Worm (Caenorhabditis elegans) whole organism, L1 larva: Measurements from ENCODE around the gene T05G5.5.

Source experiments
- C04F5.9 ChIP-seq: sonication (generic microtip); optimal IDR thresholded peaks from 2 replicates; lab custom pipeline; 2016; ENCODE audit warnings: missing genetic modification characterization, missing compliant biosample characterization
- C16A3.4 ChIP-seq: fragments of 150-350 bp; optimal IDR thresholded peaks from 2 replicates; lab custom pipeline; 2014; ENCODE audit warnings: missing biosample characterization, missing genetic modification characterization
- Y116A8C.19 ChIP-seq: sonication (generic microtip); optimal IDR thresholded peaks from 2 replicates; lab custom pipeline; 2016; ENCODE audit warnings: missing compliant biosample characterization, missing genetic modification characterization, borderline replicate concordance
- blmp-1 ChIP-seq: fragments of 150-350 bp; optimal IDR thresholded peaks from 2 replicates; lab custom pipeline; 2014; ENCODE audit warnings: missing biosample characterization, missing genetic modification characterization
- ceh-63 ChIP-seq: fragments of 200-800 bp; sonication (Bioruptor generic); optimal IDR thresholded peaks from 2 replicates; lab custom pipeline; 2018; ENCODE audit warnings: mild to moderate bottlenecking, missing genetic modification characterization, missing compliant biosample characterization
- ceh-8 ChIP-seq: fragments of 200-800 bp; sonication (Bioruptor generic); optimal IDR thresholded peaks from 2 replicates; lab custom pipeline; 2018; ENCODE audit warnings: mild to moderate bottlenecking, missing genetic modification characterization, moderate library complexity, missing compliant biosample characterization
- ceh-82 ChIP-seq, 3 experiments: fragments of 150-350 bp in 1 of 3; sonication (generic microtip) in 2 of 3; optimal IDR thresholded peaks; 2 replicates each; lab custom pipeline; 2014 to 2017; ENCODE audit warnings: missing biosample characterization in 3 of 3, missing genetic modification characterization in 3 of 3
- ceh-88 ChIP-seq: fragments of 200-800 bp; sonication (Bioruptor generic); IDR thresholded peaks from 2 replicates; pipeline ENCODE4 v1.3.6; 2022; ENCODE audit warnings: missing genetic modification characterization, missing compliant biosample characterization
- ceh-90 ChIP-seq: sonication (generic microtip); optimal IDR thresholded peaks from 2 replicates; lab custom pipeline; 2016; ENCODE audit warnings: missing genetic modification characterization, missing compliant biosample characterization
- ces-1 ChIP-seq: fragments of 150-350 bp; optimal IDR thresholded peaks from 2 replicates; lab custom pipeline; 2014; ENCODE audit warnings: missing biosample characterization, missing genetic modification reagents, missing genetic modification characterization
- efl-1 ChIP-seq, 4 experiments: fragments of 150-350 bp; optimal IDR thresholded peaks in 3 of 4; peaks in 1 of 4; 1 replicate in 1 of 4; 2 replicates in 3 of 4; lab custom pipeline; 2014; ENCODE audit warnings: missing biosample characterization in 2 of 4, missing genetic modification characterization in 2 of 4, missing genetic modification reagents in 2 of 4
- egl-27 ChIP-seq, 2 experiments: fragments of 150-350 bp in 1 of 2; sonication (generic microtip); optimal IDR thresholded peaks; 3 replicates each; lab custom pipeline; 2017 to 2018; ENCODE audit warnings: missing biosample characterization in 2 of 2, missing genetic modification characterization in 2 of 2, missing genetic modification reagents in 2 of 2
- elt-2 ChIP-seq: sonication (generic microtip); optimal IDR thresholded peaks from 2 replicates; lab custom pipeline; 2016; ENCODE audit warnings: missing genetic modification characterization, mild to moderate bottlenecking, inconsistent platforms, missing compliant biosample characterization, missing genetic modification reagents
- ets-5 ChIP-seq: fragments of 200-800 bp; sonication (Bioruptor generic); IDR thresholded peaks from 2 replicates; pipeline ENCODE4 v1.3.6; 2022; ENCODE audit warnings: missing genetic modification characterization, missing compliant biosample characterization
- grh-1 ChIP-seq: fragments of 200-800 bp; sonication (Bioruptor generic); IDR thresholded peaks from 2 replicates; pipeline ENCODE4 v1.3.6; 2022; ENCODE audit warnings: missing genetic modification reagents, missing genetic modification characterization, missing compliant biosample characterization
- hlh-17 ChIP-seq: fragments of 200-800 bp; sonication (Bioruptor generic); optimal IDR thresholded peaks from 2 replicates; lab custom pipeline; 2018; ENCODE audit warnings: missing genetic modification characterization, mild to moderate bottlenecking, missing compliant biosample characterization, moderate library complexity, borderline replicate concordance
- hpl-2 ChIP-seq: fragments of 150-350 bp; optimal IDR thresholded peaks from 2 replicates; lab custom pipeline; 2014; ENCODE audit warnings: missing biosample characterization, missing genetic modification reagents, missing genetic modification characterization
- isw-1 ChIP-seq: fragments of 200-800 bp; sonication (Bioruptor generic); IDR thresholded peaks from 2 replicates; pipeline ENCODE4 v1.3.6; 2022; ENCODE audit warnings: missing genetic modification characterization, missing compliant biosample characterization
- lin-13 ChIP-seq: fragments of 150-350 bp; optimal IDR thresholded peaks from 2 replicates; lab custom pipeline; 2014; ENCODE audit warnings: missing biosample characterization, missing genetic modification reagents, missing genetic modification characterization
- lin-15B ChIP-seq: fragments of 150-350 bp; sonication (generic microtip); optimal IDR thresholded peaks from 3 replicates; lab custom pipeline; 2014; ENCODE audit warnings: missing biosample characterization, missing genetic modification characterization
- lin-35 ChIP-seq, 2 experiments: fragments of 150-350 bp; optimal IDR thresholded peaks; 2 replicates each; lab custom pipeline; 2014; ENCODE audit warnings: missing biosample characterization in 2 of 2, missing genetic modification characterization in 2 of 2, missing genetic modification reagents in 2 of 2
- lin-39 ChIP-seq: fragments of 150-350 bp; optimal IDR thresholded peaks from 2 replicates; lab custom pipeline; 2014; ENCODE audit warnings: missing biosample characterization, missing genetic modification reagents, missing genetic modification characterization
- lir-3 ChIP-seq: sonication (generic microtip); optimal IDR thresholded peaks from 2 replicates; lab custom pipeline; 2016; ENCODE audit warnings: mild to moderate bottlenecking, missing genetic modification characterization, moderate library complexity, missing compliant biosample characterization; ENCODE audit not compliant: poor library complexity
- lsy-2 ChIP-seq, 2 experiments: fragments of 150-350 bp; optimal IDR thresholded peaks; 2 replicates each; lab custom pipeline; 2014; ENCODE audit warnings: missing biosample characterization in 2 of 2, missing genetic modification characterization in 2 of 2
- mab-9 ChIP-seq: fragments of 200-800 bp; sonication (Bioruptor generic); IDR thresholded peaks from 2 replicates; pipeline ENCODE4 v1.3.6; 2022; ENCODE audit warnings: missing genetic modification reagents, missing genetic modification characterization, missing compliant biosample characterization
- mef-2 ChIP-seq: fragments of 150-350 bp; optimal IDR thresholded peaks from 2 replicates; lab custom pipeline; 2014; ENCODE audit warnings: missing biosample characterization, missing genetic modification characterization
- mep-1 ChIP-seq: fragments of 150-350 bp; optimal IDR thresholded peaks from 2 replicates; lab custom pipeline; 2014; ENCODE audit warnings: missing biosample characterization, missing genetic modification characterization
- nhr-11 ChIP-seq: fragments of 150-350 bp; optimal IDR thresholded peaks from 2 replicates; lab custom pipeline; 2014; ENCODE audit warnings: missing biosample characterization, missing genetic modification characterization
- nhr-19 ChIP-seq: fragments of 200-800 bp; sonication (Bioruptor generic); conservative IDR thresholded peaks from 2 replicates; pipeline ENCODE4 v1.3.6; 2022; ENCODE audit warnings: missing genetic modification characterization, missing compliant biosample characterization
- nhr-237 ChIP-seq: fragments of 150-350 bp; optimal IDR thresholded peaks from 2 replicates; lab custom pipeline; 2014; ENCODE audit warnings: missing biosample characterization, missing genetic modification characterization
- nhr-47 ChIP-seq: sonication (generic microtip); optimal IDR thresholded peaks from 2 replicates; lab custom pipeline; 2016; ENCODE audit warnings: mild to moderate bottlenecking, missing genetic modification characterization, moderate library complexity, missing compliant biosample characterization
- nhr-71 ChIP-seq: sonication (generic microtip); optimal IDR thresholded peaks from 2 replicates; lab custom pipeline; 2016; ENCODE audit warnings: mild to moderate bottlenecking, missing genetic modification characterization, moderate library complexity, missing compliant biosample characterization
- nhr-76 ChIP-seq: sonication (generic microtip); optimal IDR thresholded peaks from 2 replicates; lab custom pipeline; 2017; ENCODE audit warnings: missing biosample characterization, missing genetic modification characterization
- nhr-77 ChIP-seq: fragments of 150-350 bp; optimal IDR thresholded peaks from 2 replicates; lab custom pipeline; 2014; ENCODE audit warnings: missing biosample characterization, missing genetic modification characterization
- nhr-84 ChIP-seq: sonication (generic microtip); optimal IDR thresholded peaks from 2 replicates; lab custom pipeline; 2017; ENCODE audit warnings: missing biosample characterization, missing genetic modification characterization
- nhr-85 ChIP-seq: sonication (generic microtip); peaks from one replicate; lab custom pipeline; 2016; ENCODE audit warnings: missing genetic modification characterization, inconsistent platforms, missing compliant biosample characterization
- nhr-90 ChIP-seq: sonication (generic microtip); optimal IDR thresholded peaks from 2 replicates; lab custom pipeline; 2016; ENCODE audit warnings: mild to moderate bottlenecking, missing genetic modification characterization, missing compliant biosample characterization; ENCODE audit not compliant: poor library complexity
- pax-3 ChIP-seq: fragments of 200-800 bp; sonication (Bioruptor generic); optimal IDR thresholded peaks from 2 replicates; lab custom pipeline; 2018; ENCODE audit warnings: mild to moderate bottlenecking, missing genetic modification characterization, moderate library complexity, missing compliant biosample characterization
- pqm-1 ChIP-seq: sonication (generic microtip); optimal IDR thresholded peaks from 3 replicates; lab custom pipeline; 2017; ENCODE audit warnings: missing biosample characterization, missing genetic modification characterization
- skn-1 ChIP-seq: fragments of 150-350 bp; optimal IDR thresholded peaks from 2 replicates; lab custom pipeline; 2014; ENCODE audit warnings: missing biosample characterization, missing genetic modification characterization
- snu-23 ChIP-seq: sonication (generic microtip); optimal IDR thresholded peaks from 2 replicates; lab custom pipeline; 2016; ENCODE audit warnings: missing genetic modification characterization, missing compliant biosample characterization
- sptf-1 ChIP-seq: fragments of 150-350 bp; optimal IDR thresholded peaks from 2 replicates; lab custom pipeline; 2014; ENCODE audit warnings: missing biosample characterization, missing genetic modification characterization
- sup-37 ChIP-seq: fragments of 200-800 bp; sonication (Bioruptor generic); optimal IDR thresholded peaks from 2 replicates; lab custom pipeline; 2018; ENCODE audit warnings: mild to moderate bottlenecking, missing genetic modification characterization, missing compliant biosample characterization
- swsn-7 ChIP-seq: sonication (generic microtip); optimal IDR thresholded peaks from 2 replicates; lab custom pipeline; 2016; ENCODE audit warnings: missing genetic modification characterization, missing compliant biosample characterization
- tbx-2 ChIP-seq: sonication (generic microtip); optimal IDR thresholded peaks from 2 replicates; lab custom pipeline; 2016; ENCODE audit warnings: missing genetic modification characterization, missing compliant biosample characterization
- unc-30 ChIP-seq: sonication (generic microtip); optimal IDR thresholded peaks from 2 replicates; lab custom pipeline; 2017; ENCODE audit warnings: missing biosample characterization, missing genetic modification characterization
- unc-62 ChIP-seq: fragments of 150-350 bp; optimal IDR thresholded peaks from 2 replicates; lab custom pipeline; 2014; ENCODE audit warnings: missing biosample characterization, missing genetic modification reagents, missing genetic modification characterization
- unc-86 ChIP-seq: sonication (generic microtip); optimal IDR thresholded peaks from 2 replicates; lab custom pipeline; 2016; ENCODE audit warnings: missing genetic modification characterization, missing compliant biosample characterization
- unc-98 ChIP-seq: fragments of 200-800 bp; sonication (Bioruptor generic); IDR thresholded peaks from 2 replicates; pipeline ENCODE4 v1.3.6; 2022; ENCODE audit warnings: missing genetic modification characterization, missing compliant biosample characterization
- vab-15 ChIP-seq: sonication (generic microtip); optimal IDR thresholded peaks from 2 replicates; lab custom pipeline; 2017; ENCODE audit warnings: missing genotype, mild to moderate bottlenecking, missing genetic modification characterization, missing compliant biosample characterization
- xbp-1 ChIP-seq: sonication (generic microtip); optimal IDR thresholded peaks from 2 replicates; lab custom pipeline; 2016; ENCODE audit warnings: missing genetic modification characterization, missing compliant biosample characterization
- zag-1 ChIP-seq: fragments of 150-350 bp; optimal IDR thresholded peaks from 2 replicates; lab custom pipeline; 2014; ENCODE audit warnings: missing biosample characterization, missing genetic modification characterization
- ztf-11 ChIP-seq, 2 experiments: sonication (generic microtip); optimal IDR thresholded peaks; 2 replicates each; lab custom pipeline; 2016 to 2017; ENCODE audit warnings: missing genetic modification characterization in 2 of 2, missing biosample characterization in 1 of 2, missing compliant biosample characterization in 1 of 2
- ztf-4 ChIP-seq: fragments of 150-350 bp; optimal IDR thresholded peaks from 2 replicates; lab custom pipeline; 2014; ENCODE audit warnings: missing biosample characterization, missing genetic modification characterization

Gene T05G5.5

DNA sequence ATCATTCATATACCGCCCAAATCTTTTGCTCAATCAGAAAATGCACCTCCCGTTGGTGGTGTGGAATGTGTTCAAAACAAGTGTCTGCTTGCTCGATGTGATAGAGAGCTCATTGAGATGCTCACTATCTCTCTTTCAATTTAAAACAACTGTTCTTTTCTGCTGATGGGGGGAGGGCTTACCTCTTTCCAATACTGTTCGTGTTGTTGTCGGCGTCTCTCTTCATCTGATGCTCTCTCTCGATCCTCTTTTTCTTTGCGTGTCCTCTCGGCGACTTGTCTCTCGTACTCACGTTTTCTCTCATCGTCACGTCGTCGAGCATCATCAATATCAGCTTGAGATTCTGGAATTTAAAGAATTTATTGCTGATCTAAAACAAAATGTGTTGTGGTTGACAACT lies 9.2 kb downstream of the T05G5.5 start:
- no peak for TF ChIP-seq swsn-7 (tag; lab: Kevin White, UChicago)
- no peak for TF ChIP-seq ceh-82 (tag; optimal IDR thresholded peaks at IDR 0.05; lab: Kevin White, UChicago)
- no peak for TF ChIP-seq hpl-2 (GFP tag; lab: Kevin White, UChicago)
- no peak for TF ChIP-seq grh-1 (GFP tag; lab: Robert Waterston, UW)
- TF ChIP-seq sup-37 (GFP tag; lab: Kevin White, UChicago), result no peak
- no peak for TF ChIP-seq pax-3 (tag; lab: Kevin White, UChicago)
- no peak for TF ChIP-seq nhr-11 (tag; lab: Kevin White, UChicago)
- TF ChIP-seq ceh-8, result no peak
- no peak for TF ChIP-seq xbp-1 (tag; lab: Kevin White, UChicago)
- TF ChIP-seq nhr-90 (tag; lab: Kevin White, UChicago), result no peak
- no peak for TF ChIP-seq hlh-17 (GFP tag; lab: Kevin White, UChicago)
- TF ChIP-seq lin-39 (tag; lab: Kevin White, UChicago), result peak; percentile 69
- TF ChIP-seq ets-5, result no peak
- TF ChIP-seq nhr-76 (tag; lab: Kevin White, UChicago), result no peak
- TF ChIP-seq skn-1, result no peak
- TF ChIP-seq egl-27 (tag; optimal IDR thresholded peaks at IDR 0.05; lab: Kevin White, UChicago), result no peak
- TF ChIP-seq elt-2 (tag; lab: Kevin White, UChicago), result no peak
- no peak for TF ChIP-seq unc-98 (GFP tag; lab: Robert Waterston, UW)
- TF ChIP-seq nhr-85, result no peak
- TF ChIP-seq mep-1 (tag; lab: Kevin White, UChicago), result peak; percentile 15
- no peak for TF ChIP-seq vab-15 (tag; lab: Kevin White, UChicago)
- no peak for TF ChIP-seq ztf-4
- no peak for TF ChIP-seq mef-2
- TF ChIP-seq pqm-1 (tag; lab: Kevin White, UChicago), result no peak
- TF ChIP-seq ceh-63 (GFP tag; lab: Kevin White, UChicago), result no peak
- no peak for TF ChIP-seq nhr-237 (tag; lab: Kevin White, UChicago)
- peak; percentile 75 for TF ChIP-seq nhr-71 (tag; lab: Kevin White, UChicago)
- TF ChIP-seq lin-13 (GFP tag; lab: Kevin White, UChicago), result no peak
- TF ChIP-seq nhr-77 (tag; lab: Kevin White, UChicago), result no peak
- no peak for TF ChIP-seq unc-62 (GFP tag; lab: Kevin White, UChicago)
- TF ChIP-seq lin-35 (GFP tag; optimal IDR thresholded peaks at IDR 0.05; lab: Kevin White, UChicago), result peak in 1 of 2 experiments; percentile 8
- TF ChIP-seq ceh-88 (GFP tag; lab: Robert Waterston, UW), result no peak
- peak; percentile 32 for TF ChIP-seq snu-23 (GFP tag; lab: Kevin White, UChicago)
- no peak for TF ChIP-seq mab-9 (GFP tag; lab: Robert Waterston, UW)
- no peak for TF ChIP-seq C16A3.4 (tag; lab: Kevin White, UChicago)
- TF ChIP-seq tbx-2 (tag; lab: Kevin White, UChicago), result no peak
- TF ChIP-seq nhr-47 (tag; lab: Kevin White, UChicago), result no peak
- TF ChIP-seq blmp-1 (tag; lab: Kevin White, UChicago), result no peak
- no peak for TF ChIP-seq zag-1 (tag; lab: Kevin White, UChicago)
- peak; percentile 20 for TF ChIP-seq lir-3 (tag; lab: Kevin White, UChicago)
- TF ChIP-seq sptf-1 (tag; lab: Kevin White, UChicago), result no peak
- no peak for TF ChIP-seq lin-15B
- no peak for TF ChIP-seq Y116A8C.19 (tag; lab: Kevin White, UChicago)
- TF ChIP-seq nhr-84 (tag; lab: Kevin White, UChicago), result no peak
- peak; percentile 32 to 52 for TF ChIP-seq efl-1 (optimal IDR thresholded peaks at IDR 0.05; lab: Kevin White, UChicago)
- TF ChIP-seq efl-1 (GFP tag; optimal IDR thresholded peaks at IDR 0.05 in 1 of 2; lab: Kevin White, UChicago), result peak in 1 of 2 experiments; percentile 88
- no peak for TF ChIP-seq C04F5.9 (tag; lab: Kevin White, UChicago)
- peak; percentile 47 for TF ChIP-seq nhr-19 (GFP tag; lab: Robert Waterston, UW)
- peak in 1 of 2 experiments; percentile 9 for TF ChIP-seq lsy-2 (tag; optimal IDR thresholded peaks at IDR 0.05; lab: Kevin White, UChicago)
- no peak for TF ChIP-seq ztf-11 (tag; optimal IDR thresholded peaks at IDR 0.05; lab: Kevin White, UChicago)
- TF ChIP-seq ces-1 (GFP tag; lab: Kevin White, UChicago), result no peak
- no peak for TF ChIP-seq ceh-90 (tag; lab: Kevin White, UChicago)
- no peak for TF ChIP-seq unc-86 (tag; lab: Kevin White, UChicago)
- TF ChIP-seq isw-1, result no peak
- no peak for TF ChIP-seq unc-30 (tag; lab: Kevin White, UChicago)
